Worm (Caenorhabditis elegans) whole organism, L4 larva: ENCODE measurements around the gene col-162.

Experiments used
- aly-2 ChIP-seq: sonication (generic microtip); optimal IDR thresholded peaks from 2 replicates; lab custom pipeline; 2018; ENCODE audit warnings: missing biosample characterization, missing genetic modification characterization
- ama-1 ChIP-seq: fragments of 150-350 bp; optimal IDR thresholded peaks from 2 replicates; lab custom pipeline; 2014; ENCODE audit warnings: inconsistent platforms, mixed read lengths
- mep-1 ChIP-seq: fragments of 150-350 bp; sonication (generic microtip); optimal IDR thresholded peaks from 3 replicates; lab custom pipeline; 2014; ENCODE audit warnings: missing biosample characterization, missing genetic modification characterization
- nhr-237 ChIP-seq: sonication (generic microtip); optimal IDR thresholded peaks from 2 replicates; lab custom pipeline; 2017; ENCODE audit warnings: missing biosample characterization, missing genetic modification characterization
- skn-1 ChIP-seq: fragments of 150-350 bp; optimal IDR thresholded peaks from 2 replicates; lab custom pipeline; 2014; ENCODE audit warnings: missing biosample characterization, missing genetic modification characterization
- snpc-1.2 ChIP-seq: fragments of 200-800 bp; sonication (Bioruptor generic); IDR thresholded peaks from 2 replicates; pipeline ENCODE4 v1.3.6; 2022; ENCODE audit warnings: missing genetic modification reagents, missing genetic modification characterization, missing compliant biosample characterization
- snpc-4 ChIP-seq: fragments of 150-350 bp; optimal IDR thresholded peaks from 2 replicates; lab custom pipeline; 2014; ENCODE audit warnings: missing biosample characterization, missing genetic modification characterization
- unc-39 ChIP-seq: sonication (generic microtip); optimal IDR thresholded peaks from 2 replicates; lab custom pipeline; 2017; ENCODE audit warnings: missing biosample characterization, missing genetic modification characterization
- vab-7 ChIP-seq: fragments of 200-800 bp; sonication (Bioruptor generic); IDR thresholded peaks from 2 replicates; pipeline ENCODE4 v1.3.6; 2022; ENCODE audit warnings: missing genetic modification reagents, missing genetic modification characterization, missing compliant biosample characterization
- zfp-3 ChIP-seq: fragments of 200-800 bp; sonication (Bioruptor generic); conservative IDR thresholded peaks from 2 replicates; pipeline ENCODE4 v1.3.6; 2022; ENCODE audit warnings: missing genetic modification reagents, missing genetic modification characterization, missing compliant biosample characterization

DNA sequence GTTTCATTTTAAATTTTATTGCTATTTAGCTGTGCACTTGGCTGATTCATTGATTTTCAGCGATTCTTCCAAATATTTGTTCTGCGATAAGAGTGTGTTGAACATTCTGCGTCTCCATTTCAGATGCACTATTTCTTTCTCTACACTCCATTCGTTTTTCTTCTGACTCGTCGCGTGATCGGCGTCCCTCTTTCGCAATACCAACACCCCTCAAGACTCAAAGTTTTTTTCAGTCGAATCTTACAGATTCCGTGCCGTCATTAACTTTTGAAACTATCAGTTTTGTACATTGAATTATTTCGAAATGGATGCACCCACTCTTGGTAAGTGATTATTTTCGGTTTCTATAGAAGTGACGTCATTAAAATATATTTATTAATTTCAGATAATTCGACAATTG lies 21.2 kb downstream of the col-162 start, which contains the start of gene frm-10:
- TF ChIP-seq skn-1 (tag; lab: Kevin White, UChicago): no peak
- no peak for TF ChIP-seq snpc-1.2 (GFP tag; lab: Robert Waterston, UW)
- no peak for TF ChIP-seq ama-1 (lab: Kevin White, UChicago)
- no peak for TF ChIP-seq nhr-237 (tag; lab: Kevin White, UChicago)
- TF ChIP-seq vab-7 (GFP tag; lab: Robert Waterston, UW): no peak
- TF ChIP-seq snpc-4 (tag; lab: Kevin White, UChicago): no peak
- TF ChIP-seq mep-1: peak; percentile 83
- no peak for TF ChIP-seq unc-39 (tag; lab: Kevin White, UChicago)
- no peak for TF ChIP-seq zfp-3 (GFP tag; lab: Robert Waterston, UW)
- TF ChIP-seq aly-2 (tag; lab: Kevin White, UChicago): no peak
